Fruit fly (Drosophila melanogaster) whole organism: ENCODE data around the gene cpx.

Experiments used
- CG8478 ChIP-seq: fragments of >200 bp; optimal IDR thresholded peaks from 2 replicates; lab custom pipeline; 2018; ENCODE audit warnings: inconsistent platforms
- pan ChIP-seq: fragments of >200 bp; optimal IDR thresholded peaks from 2 replicates; lab custom pipeline; 2017
- psq ChIP-seq: fragments of >200 bp; optimal IDR thresholded peaks from 2 replicates; lab custom pipeline; 2017
- usp ChIP-seq: fragments of >200 bp; optimal IDR thresholded peaks from 2 replicates; lab custom pipeline; 2017; ENCODE audit warnings: missing biosample characterization, missing genetic modification characterization, mixed read lengths

DNA sequence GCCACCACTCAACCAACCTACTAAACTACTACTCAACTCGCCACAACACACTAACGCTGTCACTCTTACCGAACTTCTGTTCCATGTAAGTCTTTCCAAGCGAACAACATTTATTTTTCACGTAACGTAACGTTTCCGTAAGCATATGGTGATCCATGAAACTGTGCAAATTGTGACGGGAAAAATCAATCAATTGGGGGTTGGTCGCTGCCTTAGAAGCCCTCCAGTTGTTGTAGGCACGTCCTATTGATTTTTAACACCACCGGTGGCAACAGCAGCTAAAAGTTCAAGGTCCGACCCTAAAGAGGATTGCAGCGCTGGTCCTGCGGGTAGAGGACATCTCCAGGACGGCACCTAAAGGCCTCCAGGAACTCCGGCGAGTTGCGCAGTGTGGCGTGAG is 12.2 kb downstream of the cpx start:
- no peak for TF ChIP-seq CG8478 (lab: Kevin White, UChicago)
- TF ChIP-seq pan (lab: Kevin White, UChicago) = no peak
- TF ChIP-seq psq = no peak
- no peak for TF ChIP-seq usp (GFP tag; lab: Kevin White, UChicago)
